Worm (Caenorhabditis elegans): Measurements from ENCODE around the gene gtf-2H5.

gtf-2H5 gene

ce11 chrIII:599279-599678 lies 21.9 kb upstream of the gtf-2H5 start:
- TF ChIP-seq ceh-83 (GFP tag; optimal IDR thresholded peaks at IDR 0.05): no peak

- TF ChIP-seq mls-2 (tag; optimal IDR thresholded peaks at IDR 0.05) (no peak), cnd-1 (tag; optimal IDR thresholded peaks at IDR 0.05) (no peak), hlh-1 (tag; optimal IDR thresholded peaks at IDR 0.05) (no peak), lsy-2 (tag; optimal IDR thresholded peaks at IDR 0.05) (no peak), flh-1 (GFP tag; optimal IDR thresholded peaks at IDR 0.05) (no peak), unc-120 (tag; optimal IDR thresholded peaks at IDR 0.05; ENCODE audit: poor library complexity, severe bottlenecking) (no peak), sptf-1 (tag; optimal IDR thresholded peaks at IDR 0.05) (no peak), elt-3 (tag; optimal IDR thresholded peaks at IDR 0.05) (no peak), nhr-76 (tag; optimal IDR thresholded peaks at IDR 0.05) (no peak), M03D4.4 (tag; optimal IDR thresholded peaks at IDR 0.05) (no peak)
Measured at ce11 chrIII:598687-599086, 21.3 kb upstream of the gtf-2H5 start, which contains the start of gene Y55B1AR.2. Gene Y55B1AR.2, minus strand, starts transcription at chrIII:598787.

DNA sequence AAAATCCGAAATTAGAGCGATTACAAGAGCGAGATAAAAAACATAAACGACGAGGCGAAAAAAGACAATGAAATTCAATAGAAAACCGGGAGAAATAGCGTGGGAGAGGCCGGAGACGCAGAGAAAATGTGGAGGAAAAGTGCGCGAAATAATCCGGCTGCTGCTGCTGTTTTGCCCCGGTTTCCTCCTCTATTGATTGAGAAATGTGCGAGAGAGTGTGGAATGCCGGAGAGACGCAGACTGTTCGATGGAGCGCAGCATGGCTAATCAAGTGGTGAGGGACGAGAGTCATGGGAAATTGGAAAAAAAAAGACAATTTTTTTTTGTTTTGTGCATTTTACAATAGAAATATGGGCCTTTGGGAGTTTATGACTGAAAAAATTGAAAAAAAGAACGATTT lies 20.8 kb upstream of the gtf-2H5 start:
- no peak for TF ChIP-seq elt-3 (tag; optimal IDR thresholded peaks at IDR 0.05)
- peak; percentile 20 for TF ChIP-seq nhr-237 (tag; optimal IDR thresholded peaks at IDR 0.05)
- peak; percentile 91 for TF ChIP-seq ces-1 (GFP tag; optimal IDR thresholded peaks at IDR 0.05)
- peak; percentile 39 for TF ChIP-seq pha-4 (tag; optimal IDR thresholded peaks at IDR 0.05)
- no peak for TF ChIP-seq nhr-76 (tag; optimal IDR thresholded peaks at IDR 0.05)
- TF ChIP-seq mls-2 (tag; optimal IDR thresholded peaks at IDR 0.05): peak; percentile 64
- TF ChIP-seq mab-5 (tag; optimal IDR thresholded peaks at IDR 0.05): no peak
- TF ChIP-seq unc-120 (tag; optimal IDR thresholded peaks at IDR 0.05; ENCODE audit: poor library complexity, severe bottlenecking): no peak
- no peak for TF ChIP-seq ceh-83 (GFP tag; optimal IDR thresholded peaks at IDR 0.05)
- TF ChIP-seq lin-32 (GFP tag; optimal IDR thresholded peaks at IDR 0.05): no peak
- peak; percentile 97 for TF ChIP-seq ham-2 (GFP tag; optimal IDR thresholded peaks at IDR 0.05)
- TF ChIP-seq ztf-11 (tag; optimal IDR thresholded peaks at IDR 0.05): peak; percentile 43
- no peak for TF ChIP-seq nhr-12 (tag; optimal IDR thresholded peaks at IDR 0.05)
- no peak for TF ChIP-seq bed-3 (GFP tag; optimal IDR thresholded peaks at IDR 0.05)
- TF ChIP-seq mep-1 (tag; optimal IDR thresholded peaks at IDR 0.05): peak; percentile 60
- peak; percentile 43 for TF ChIP-seq sptf-1 (tag; optimal IDR thresholded peaks at IDR 0.05)
- TF ChIP-seq hlh-1 (tag; optimal IDR thresholded peaks at IDR 0.05): peak; percentile 9

DNA sequence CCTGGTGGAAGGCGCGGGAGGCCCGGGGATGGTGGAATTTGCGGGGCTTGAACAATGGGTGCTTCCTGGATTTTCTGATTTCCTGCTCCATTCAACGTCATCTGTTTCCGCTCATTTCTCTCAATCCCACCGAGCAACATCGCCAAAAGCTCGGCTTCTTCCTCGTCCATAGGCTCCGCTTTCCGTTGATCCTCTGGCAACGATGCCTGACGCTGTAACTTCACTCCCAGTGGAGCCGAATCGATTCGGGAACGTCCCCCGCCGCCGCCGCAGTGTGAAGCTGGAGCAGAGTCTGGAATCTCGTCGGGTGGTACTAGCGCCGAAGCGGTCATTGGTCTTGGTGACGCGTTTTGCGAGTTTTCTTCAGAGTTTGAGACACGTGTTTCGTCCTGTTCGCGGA lies 18.1 kb upstream of the gtf-2H5 start:
- TF ChIP-seq nhr-76 (tag; optimal IDR thresholded peaks at IDR 0.05): no peak
- TF ChIP-seq nhr-12 (tag; optimal IDR thresholded peaks at IDR 0.05): no peak
- TF ChIP-seq zip-8 (tag; optimal IDR thresholded peaks at IDR 0.05): no peak
- no peak for TF ChIP-seq lin-13 (tag; optimal IDR thresholded peaks at IDR 0.05)
- TF ChIP-seq unc-39 (tag; optimal IDR thresholded peaks at IDR 0.05): no peak
- TF ChIP-seq ceh-39 (tag; optimal IDR thresholded peaks at IDR 0.05): no peak

- TF ChIP-seq pha-4 (tag; optimal IDR thresholded peaks at IDR 0.05) (no peak), elt-3 (tag; optimal IDR thresholded peaks at IDR 0.05) (no peak), lin-32 (GFP tag; optimal IDR thresholded peaks at IDR 0.05) (no peak), unc-62 (GFP tag; optimal IDR thresholded peaks at IDR 0.05) (no peak), ztf-11 (tag; optimal IDR thresholded peaks at IDR 0.05) (no peak), mls-2 (tag; optimal IDR thresholded peaks at IDR 0.05) (no peak), unc-39 (tag; optimal IDR thresholded peaks at IDR 0.05) (no peak), hlh-1 (tag; optimal IDR thresholded peaks at IDR 0.05) (no peak), nhr-28 (tag; optimal IDR thresholded peaks at IDR 0.05) (no peak), elt-1 (tag; optimal IDR thresholded peaks at IDR 0.05; ENCODE audit: borderline replicate concordance, insufficient read depth) (no peak), drap-1 (GFP tag; optimal IDR thresholded peaks at IDR 0.05) (no peak), ham-2 (GFP tag; optimal IDR thresholded peaks at IDR 0.05) (no peak), ceh-39 (tag; optimal IDR thresholded peaks at IDR 0.05) (no peak), ceh-83 (GFP tag; optimal IDR thresholded peaks at IDR 0.05) (no peak), sem-2 (GFP tag; optimal IDR thresholded peaks at IDR 0.05) (no peak), tbx-8 (GFP tag; optimal IDR thresholded peaks at IDR 0.05) (no peak)
Measured at ce11 chrIII:587009-587408, 9.6 kb upstream of the gtf-2H5 start, which contains the start of gene helq-1. Gene helq-1, minus strand, starts transcription at chrIII:587109.
